1 fruit fly cellular context compared by ENCODE assay signal in genomic region chr3R:8746354-8746753, dm6.
A peak's percentile ranks its signal among the peaks of the same experiment; 100 is the strongest.
TF ChIP-seq lines count a peak whose summit lies in the region.

No protein-coding gene starts in this region.

TF ChIP-seq in whole organism, embryonic, 481 proteins besides CTCF, POLR2A, EP300 and RAD21 (continued from another document and continues in another):
- TF ChIP-seq sqz (GFP tag; optimal IDR thresholded peaks at IDR 0.05; lab: Kevin White, UChicago) = no peak
- TF ChIP-seq Neu2 (GFP tag; optimal IDR thresholded peaks at IDR 0.05; lab: Kevin White, UChicago; ENCODE audit: borderline replicate concordance) = no peak
- no peak for TF ChIP-seq eyg (GFP tag; optimal IDR thresholded peaks at IDR 0.05; lab: Kevin White, UChicago)
- TF ChIP-seq dysf (GFP tag; IDR thresholded peaks at IDR 0.05; lab: Robert Waterston, UW) = peak; percentile 54; the same call in 1 of the 3 replicates
- no peak for TF ChIP-seq TFAM (GFP tag; optimal IDR thresholded peaks at IDR 0.05; lab: Kevin White, UChicago)
- 0 out of 2 replicates have a peak, but pooled peaks have one; percentile 44 for TF ChIP-seq CG11696 (GFP tag; IDR thresholded peaks at IDR 0.05; lab: Robert Waterston, UW)
- TF ChIP-seq ro (GFP tag; IDR thresholded peaks at IDR 0.05; lab: Robert Waterston, UW) = no peak; the same call in 1 of the 2 replicates
- TF ChIP-seq CG2712 (tag; optimal IDR thresholded peaks at IDR 0.05; lab: Kevin White, UChicago) = peak; percentile 76
- no peak for TF ChIP-seq tx (GFP tag; optimal IDR thresholded peaks at IDR 0.05; lab: Kevin White, UChicago)
- peak; percentile 57; the same call in 2 of the 3 replicates for TF ChIP-seq CG11695 (GFP tag; IDR thresholded peaks at IDR 0.05; lab: Robert Waterston, UW)
- no peak for TF ChIP-seq CG2202 (tag; optimal IDR thresholded peaks at IDR 0.05; lab: Kevin White, UChicago)
- no peak for TF ChIP-seq Antp (GFP tag; optimal IDR thresholded peaks at IDR 0.05; lab: Kevin White, UChicago)
- TF ChIP-seq CG10959 (GFP tag; IDR thresholded peaks at IDR 0.05; lab: Robert Waterston, UW) = peak; percentile 59; the same call in 1 of the 2 replicates
- TF ChIP-seq CG32532 (GFP tag; IDR thresholded peaks at IDR 0.05; lab: Robert Waterston, UW) = peak; percentile 40; the same call in 1 of the 2 replicates
- no peak for TF ChIP-seq dm (GFP tag; optimal IDR thresholded peaks at IDR 0.05; lab: Kevin White, UChicago)
- peak; percentile 63 for TF ChIP-seq CG6689 (GFP tag; IDR thresholded peaks at IDR 0.05; lab: Robert Waterston, UW)
- peak; percentile 49 for TF ChIP-seq org-1 (GFP tag; optimal IDR thresholded peaks at IDR 0.05; lab: Kevin White, UChicago)
- TF ChIP-seq ham (GFP tag; IDR thresholded peaks at IDR 0.05; lab: Robert Waterston, UW) = no peak
- TF ChIP-seq nom (GFP tag; optimal IDR thresholded peaks at IDR 0.05; lab: Kevin White, UChicago) = no peak
- peak; percentile 46 for TF ChIP-seq Meics (GFP tag; optimal IDR thresholded peaks at IDR 0.05; lab: Kevin White, UChicago)
- peak; percentile 65 for TF ChIP-seq CG7839 (tag; optimal IDR thresholded peaks at IDR 0.05; lab: Kevin White, UChicago)
- TF ChIP-seq CG34422 (GFP tag; IDR thresholded peaks at IDR 0.05; lab: Robert Waterston, UW) = peak; percentile 56; the same call in 2 of the 3 replicates
- peak; percentile 35 for TF ChIP-seq CG17568 (GFP tag; optimal IDR thresholded peaks at IDR 0.05; lab: Kevin White, UChicago)
- no peak for TF ChIP-seq CG7987 (GFP tag; optimal IDR thresholded peaks at IDR 0.05; lab: Kevin White, UChicago)
- peak; percentile 47; the same call in 1 of the 2 replicates for TF ChIP-seq CG31224 (GFP tag; IDR thresholded peaks at IDR 0.05; lab: Robert Waterston, UW)
- peak; percentile 45; the same call in 1 of the 2 replicates for TF ChIP-seq Awh (GFP tag; IDR thresholded peaks at IDR 0.05; lab: Robert Waterston, UW)
- no peak for TF ChIP-seq pan (optimal IDR thresholded peaks at IDR 0.05; lab: Kevin White, UChicago)
- peak in 1 of 2 experiments; percentile 63 for TF ChIP-seq pan (GFP tag; optimal IDR thresholded peaks at IDR 0.05 in 1 of 2, IDR thresholded peaks at IDR 0.05 in 1 of 2)
- no peak for TF ChIP-seq Mes4 (GFP tag; optimal IDR thresholded peaks at IDR 0.05; lab: Kevin White, UChicago)
- no peak for TF ChIP-seq ac (GFP tag; optimal IDR thresholded peaks at IDR 0.05; lab: Kevin White, UChicago)
- no peak for TF ChIP-seq gsb (GFP tag; IDR thresholded peaks at IDR 0.05; lab: Robert Waterston, UW)
- TF ChIP-seq Deaf1 (tag; optimal IDR thresholded peaks at IDR 0.05; lab: Kevin White, UChicago) = peak; percentile 27
- no peak for TF ChIP-seq CG30020 (tag; optimal IDR thresholded peaks at IDR 0.05; lab: Kevin White, UChicago)
- TF ChIP-seq CG3407 (GFP tag; optimal IDR thresholded peaks at IDR 0.05; lab: Kevin White, UChicago) = peak; percentile 44
- no peak for TF ChIP-seq hb (GFP tag; IDR thresholded peaks at IDR 0.05; lab: Robert Waterston, UW; ENCODE audit: partially characterized antibody)
- no peak for TF ChIP-seq en (GFP tag; optimal IDR thresholded peaks at IDR 0.05; lab: Kevin White, UChicago)
- TF ChIP-seq CG9817 (tag; optimal IDR thresholded peaks at IDR 0.05; lab: Kevin White, UChicago) = no peak
- peak; percentile 59 for TF ChIP-seq CG13424 (tag; optimal IDR thresholded peaks at IDR 0.05; lab: Kevin White, UChicago)
- no peak for TF ChIP-seq ash1 (GFP tag; optimal IDR thresholded peaks at IDR 0.05; lab: Kevin White, UChicago)
- peak; percentile 24 for TF ChIP-seq CG15479 (GFP tag; optimal IDR thresholded peaks at IDR 0.05; lab: Kevin White, UChicago)
- no peak for TF ChIP-seq sima (GFP tag; optimal IDR thresholded peaks at IDR 0.05; lab: Kevin White, UChicago)
- no peak for TF ChIP-seq disco-r (GFP tag; optimal IDR thresholded peaks at IDR 0.05; lab: Kevin White, UChicago)
- peak; percentile 39; the same call in 1 of the 2 replicates for TF ChIP-seq sens-2 (GFP tag; IDR thresholded peaks at IDR 0.05; lab: Robert Waterston, UW)
- TF ChIP-seq CG16813 (GFP tag; IDR thresholded peaks at IDR 0.05; lab: Robert Waterston, UW; ENCODE audit: partially characterized antibody) = no peak
- TF ChIP-seq p53 (GFP tag; optimal IDR thresholded peaks at IDR 0.05; lab: Kevin White, UChicago) = no peak
- peak; percentile 82 for TF ChIP-seq Sox102F (GFP tag; optimal IDR thresholded peaks at IDR 0.05; lab: Kevin White, UChicago)
- TF ChIP-seq Oli (tag; optimal IDR thresholded peaks at IDR 0.05; lab: Kevin White, UChicago) = peak; percentile 66
- TF ChIP-seq Scr (GFP tag; IDR thresholded peaks at IDR 0.05; lab: Robert Waterston, UW; ENCODE audit: partially characterized antibody) = no peak
- TF ChIP-seq Sry-δ (GFP tag; optimal IDR thresholded peaks at IDR 0.05; lab: Kevin White, UChicago) = no peak
- no peak for TF ChIP-seq CG8089 (GFP tag; optimal IDR thresholded peaks at IDR 0.05; lab: Kevin White, UChicago)
- TF ChIP-seq ind (GFP tag; optimal IDR thresholded peaks at IDR 0.05; lab: Kevin White, UChicago) = peak; percentile 54
- TF ChIP-seq CG12942 (GFP tag; optimal IDR thresholded peaks at IDR 0.05; lab: Kevin White, UChicago) = peak; percentile 43
- peak; percentile 56; the same call in 1 of the 2 replicates for TF ChIP-seq Ptx1 (GFP tag; IDR thresholded peaks at IDR 0.05; lab: Robert Waterston, UW)
- TF ChIP-seq CG8765 (GFP tag; IDR thresholded peaks at IDR 0.05; lab: Robert Waterston, UW) = peak; percentile 63
- peak; percentile 7 for TF ChIP-seq CG12769 (tag; optimal IDR thresholded peaks at IDR 0.05; lab: Kevin White, UChicago)
- TF ChIP-seq zf30C (GFP tag; optimal IDR thresholded peaks at IDR 0.05; lab: Kevin White, UChicago) = peak; percentile 24
- TF ChIP-seq pb (GFP tag; optimal IDR thresholded peaks at IDR 0.05; lab: Kevin White, UChicago) = no peak
- TF ChIP-seq gsb-n (tag; optimal IDR thresholded peaks at IDR 0.05; lab: Kevin White, UChicago) = peak; percentile 65
- TF ChIP-seq kni (GFP tag; optimal IDR thresholded peaks at IDR 0.05; lab: Kevin White, UChicago) = no peak
- peak; percentile 79 for TF ChIP-seq CG11504 (tag; optimal IDR thresholded peaks at IDR 0.05; lab: Kevin White, UChicago)
- peak; percentile 75 for TF ChIP-seq CG18262 (tag; optimal IDR thresholded peaks at IDR 0.05; lab: Kevin White, UChicago)
- no peak for TF ChIP-seq Dbx (GFP tag; IDR thresholded peaks at IDR 0.05; lab: Robert Waterston, UW)
- TF ChIP-seq gcm (GFP tag; optimal IDR thresholded peaks at IDR 0.05; lab: Kevin White, UChicago) = peak; percentile 53
- no peak for TF ChIP-seq Bteb2 (GFP tag; optimal IDR thresholded peaks at IDR 0.05; lab: Kevin White, UChicago)
- peak; percentile 15; the same call in 1 of the 2 replicates for TF ChIP-seq MBD-R2 (GFP tag; IDR thresholded peaks at IDR 0.05; lab: Robert Waterston, UW)
- no peak for TF ChIP-seq CG1792 (GFP tag; optimal IDR thresholded peaks at IDR 0.05; lab: Kevin White, UChicago)
- TF ChIP-seq Sin3A (optimal IDR thresholded peaks at IDR 0.05; lab: Kevin White, UChicago) = no peak
- no peak for TF ChIP-seq Myb (GFP tag; optimal IDR thresholded peaks at IDR 0.05; lab: Kevin White, UChicago)
- TF ChIP-seq CG4404 (GFP tag; IDR thresholded peaks at IDR 0.05; lab: Robert Waterston, UW) = peak; percentile 52
- TF ChIP-seq cato (GFP tag; optimal IDR thresholded peaks at IDR 0.05; lab: Kevin White, UChicago; ENCODE audit: borderline replicate concordance) = no peak
- no peak for TF ChIP-seq NC2α (GFP tag; optimal IDR thresholded peaks at IDR 0.05; lab: Kevin White, UChicago)
- TF ChIP-seq Rfx (GFP tag; IDR thresholded peaks at IDR 0.05; lab: Robert Waterston, UW) = peak; percentile 58
- no peak for TF ChIP-seq CG4328 (GFP tag; optimal IDR thresholded peaks at IDR 0.05; lab: Kevin White, UChicago)
- peak; percentile 39 for TF ChIP-seq CG12104 (GFP tag; optimal IDR thresholded peaks at IDR 0.05; lab: Kevin White, UChicago)
- TF ChIP-seq ERR (GFP tag; optimal IDR thresholded peaks at IDR 0.05; lab: Kevin White, UChicago) = no peak
- peak; percentile 37 for TF ChIP-seq tap (tag; optimal IDR thresholded peaks at IDR 0.05; lab: Kevin White, UChicago)
- no peak for TF ChIP-seq CG16863 (GFP tag; optimal IDR thresholded peaks at IDR 0.05; lab: Kevin White, UChicago)
- peak; percentile 40 for TF ChIP-seq Nf-YB (GFP tag; optimal IDR thresholded peaks at IDR 0.05; lab: Kevin White, UChicago)
- no peak for TF ChIP-seq ftz-f1 (GFP tag; optimal IDR thresholded peaks at IDR 0.05; lab: Kevin White, UChicago)
- no peak for TF ChIP-seq bigmax (GFP tag; optimal IDR thresholded peaks at IDR 0.05; lab: Kevin White, UChicago)
- TF ChIP-seq amos (GFP tag; IDR thresholded peaks at IDR 0.05; lab: Robert Waterston, UW; ENCODE audit: partially characterized antibody) = no peak
- peak; percentile 8 for TF ChIP-seq fd3F (GFP tag; optimal IDR thresholded peaks at IDR 0.05; lab: Kevin White, UChicago)
- TF ChIP-seq CG6791 (GFP tag; IDR thresholded peaks at IDR 0.05; lab: Robert Waterston, UW; ENCODE audit: partially characterized antibody) = no peak
- TF ChIP-seq CG10654 (GFP tag; optimal IDR thresholded peaks at IDR 0.05; lab: Kevin White, UChicago) = peak; percentile 11
- TF ChIP-seq GATAe (GFP tag; conservative IDR thresholded peaks at IDR 0.05; lab: Robert Waterston, UW) = no peak
- peak; percentile 10 for TF ChIP-seq CG16815 (GFP tag; optimal IDR thresholded peaks at IDR 0.05; lab: Kevin White, UChicago)
- peak; percentile 57 for TF ChIP-seq seq (GFP tag; IDR thresholded peaks at IDR 0.05; lab: Robert Waterston, UW)
- TF ChIP-seq emc (GFP tag; optimal IDR thresholded peaks at IDR 0.05; lab: Kevin White, UChicago) = no peak
- TF ChIP-seq CG11085 (GFP tag; IDR thresholded peaks at IDR 0.05; lab: Robert Waterston, UW) = 0 out of 2 replicates have a peak, but pooled peaks have one; percentile 22
- no peak for TF ChIP-seq CG3838 (GFP tag; optimal IDR thresholded peaks at IDR 0.05; lab: Kevin White, UChicago)
- TF ChIP-seq Ets65A (GFP tag; lab: Kevin White, UChicago) = no peak
- peak; percentile 31 for TF ChIP-seq Fer3 (tag; optimal IDR thresholded peaks at IDR 0.05; lab: Kevin White, UChicago)
- no peak for TF ChIP-seq Hey (tag; optimal IDR thresholded peaks at IDR 0.05; lab: Kevin White, UChicago)
- peak; percentile 78 for TF ChIP-seq CG17829 (tag; optimal IDR thresholded peaks at IDR 0.05; lab: Kevin White, UChicago)
- no peak for TF ChIP-seq peb (GFP tag; IDR thresholded peaks at IDR 0.05; lab: Robert Waterston, UW)
- peak; percentile 46; the same call in 1 of the 3 replicates for TF ChIP-seq croc (GFP tag; conservative IDR thresholded peaks at IDR 0.05; lab: Robert Waterston, UW)
- peak; percentile 64 for TF ChIP-seq tin (GFP tag; optimal IDR thresholded peaks at IDR 0.05; lab: Kevin White, UChicago)
- peak; percentile 29 for TF ChIP-seq Hsf (GFP tag; optimal IDR thresholded peaks at IDR 0.05; lab: Kevin White, UChicago)
- TF ChIP-seq CG18476 (GFP tag; optimal IDR thresholded peaks at IDR 0.05; lab: Kevin White, UChicago) = peak; percentile 44
- TF ChIP-seq CG33213 (GFP tag; optimal IDR thresholded peaks at IDR 0.05; lab: Kevin White, UChicago) = no peak
- no peak for TF ChIP-seq mam (GFP tag; optimal IDR thresholded peaks at IDR 0.05; lab: Kevin White, UChicago)
- TF ChIP-seq tup (GFP tag; optimal IDR thresholded peaks at IDR 0.05; lab: Kevin White, UChicago) = no peak
- no peak for TF ChIP-seq Opbp (GFP tag; IDR thresholded peaks at IDR 0.05; lab: Robert Waterston, UW; ENCODE audit: partially characterized antibody)
- no peak for TF ChIP-seq CG31365 (tag; optimal IDR thresholded peaks at IDR 0.05; lab: Kevin White, UChicago)
- no peak for TF ChIP-seq btn (GFP tag; optimal IDR thresholded peaks at IDR 0.05; lab: Kevin White, UChicago)
- peak; percentile 72 for TF ChIP-seq HLH3B (GFP tag; IDR thresholded peaks at IDR 0.05; lab: Robert Waterston, UW)
- no peak for TF ChIP-seq CG10274 (GFP tag; optimal IDR thresholded peaks at IDR 0.05; lab: Kevin White, UChicago)
- no peak for TF ChIP-seq NFAT (GFP tag; IDR thresholded peaks at IDR 0.05; lab: Robert Waterston, UW)
- peak; percentile 64; the same call in 1 of the 3 replicates for TF ChIP-seq zfh1 (GFP tag; IDR thresholded peaks at IDR 0.05; lab: Robert Waterston, UW)
- TF ChIP-seq ap (GFP tag; IDR thresholded peaks at IDR 0.05; lab: Robert Waterston, UW) = peak; percentile 64
- TF ChIP-seq bowl (GFP tag; IDR thresholded peaks at IDR 0.05; lab: Robert Waterston, UW) = no peak
- TF ChIP-seq CG14050 (GFP tag; IDR thresholded peaks at IDR 0.05; lab: Robert Waterston, UW) = peak; percentile 37; the same call in 1 of the 3 replicates
- peak; percentile 51 for TF ChIP-seq salm (tag; optimal IDR thresholded peaks at IDR 0.05; lab: Kevin White, UChicago)
- TF ChIP-seq Hmr (GFP tag; optimal IDR thresholded peaks at IDR 0.05; lab: Kevin White, UChicago) = no peak
- no peak for TF ChIP-seq tna (GFP tag; IDR thresholded peaks at IDR 0.05; lab: Robert Waterston, UW; ENCODE audit: partially characterized antibody)
- peak; percentile 25 for TF ChIP-seq fd102C (GFP tag; optimal IDR thresholded peaks at IDR 0.05; lab: Kevin White, UChicago)
- TF ChIP-seq CG13123 (GFP tag; optimal IDR thresholded peaks at IDR 0.05; lab: Kevin White, UChicago) = peak; percentile 35
- TF ChIP-seq Mrtf (GFP tag; IDR thresholded peaks at IDR 0.05; lab: Robert Waterston, UW) = no peak
- no peak for TF ChIP-seq yki (optimal IDR thresholded peaks at IDR 0.05; lab: Kevin White, UChicago)
- no peak for TF ChIP-seq CG11247 (GFP tag; IDR thresholded peaks at IDR 0.05; lab: Robert Waterston, UW)
- peak; percentile 45 for TF ChIP-seq CG6813 (GFP tag; optimal IDR thresholded peaks at IDR 0.05; lab: Kevin White, UChicago)
- TF ChIP-seq Tbp (GFP tag; optimal IDR thresholded peaks at IDR 0.05; lab: Kevin White, UChicago) = no peak
- no peak for TF ChIP-seq CG13624 (GFP tag; optimal IDR thresholded peaks at IDR 0.05; lab: Kevin White, UChicago)
- TF ChIP-seq pita (GFP tag; optimal IDR thresholded peaks at IDR 0.05; lab: Kevin White, UChicago) = no peak
- peak; percentile 38 for TF ChIP-seq CG2120 (GFP tag; optimal IDR thresholded peaks at IDR 0.05; lab: Kevin White, UChicago)
- TF ChIP-seq CG34376 (GFP tag; optimal IDR thresholded peaks at IDR 0.05; lab: Kevin White, UChicago) = no peak
- no peak for TF ChIP-seq CG9215 (GFP tag; IDR thresholded peaks at IDR 0.05; lab: Robert Waterston, UW)
- peak in 1 of 2 experiments; percentile 80 for TF ChIP-seq Hr51 (GFP tag; optimal IDR thresholded peaks at IDR 0.05; lab: Kevin White, UChicago)
- TF ChIP-seq lov (optimal IDR thresholded peaks at IDR 0.05; lab: Kevin White, UChicago) = no peak
- TF ChIP-seq lov (GFP tag; IDR thresholded peaks at IDR 0.05; lab: Robert Waterston, UW) = no peak
- TF ChIP-seq rib (GFP tag; IDR thresholded peaks at IDR 0.05; lab: Robert Waterston, UW) = no peak
- no peak for TF ChIP-seq Dad (GFP tag; optimal IDR thresholded peaks at IDR 0.05; lab: Kevin White, UChicago)
